Worm (Caenorhabditis elegans): ENCODE data around the gene M60.7.

Gene M60.7

ce11 chrX:8276333-8276732 is 15.4 kb upstream of the M60.7 start:
- no peak for TF ChIP-seq him-1 (tag; optimal IDR thresholded peaks at IDR 0.05)
- no peak for TF ChIP-seq W03F9.2 (tag; optimal IDR thresholded peaks at IDR 0.05)
- TF ChIP-seq dao-5 (tag; optimal IDR thresholded peaks at IDR 0.05), result no peak

- no peak for TF ChIP-seq him-1 (tag; optimal IDR thresholded peaks at IDR 0.05)
- TF ChIP-seq dao-5 (tag; optimal IDR thresholded peaks at IDR 0.05), result no peak
- TF ChIP-seq W03F9.2 (tag; optimal IDR thresholded peaks at IDR 0.05), result no peak
These were observed 13.9 kb upstream of the M60.7 start, which contains the start of gene ksr-1 for ce11 chrX:8274869-8275268. ksr-1 (plus strand) TSS chrX:8275169.

ce11 chrX:8273496-8273895 is 12.5 kb upstream of the M60.7 start:
- no peak for TF ChIP-seq W03F9.2 (tag; optimal IDR thresholded peaks at IDR 0.05)
- no peak for TF ChIP-seq dao-5 (tag; optimal IDR thresholded peaks at IDR 0.05)
- no peak for TF ChIP-seq him-1 (tag; optimal IDR thresholded peaks at IDR 0.05)

ce11 chrX:8270971-8271553 is 10.1 kb upstream of the M60.7 start, which contains the start of gene cutl-29:
cutl-29 (minus strand) TSS chrX:8271021.
- TF ChIP-seq him-1 (tag; optimal IDR thresholded peaks at IDR 0.05) (no peak), dao-5 (tag; optimal IDR thresholded peaks at IDR 0.05) (no peak), W03F9.2 (tag; optimal IDR thresholded peaks at IDR 0.05) (no peak)

- TF ChIP-seq him-1 (tag; optimal IDR thresholded peaks at IDR 0.05), result no peak
- no peak for TF ChIP-seq dao-5 (tag; optimal IDR thresholded peaks at IDR 0.05)
- no peak for TF ChIP-seq W03F9.2 (tag; optimal IDR thresholded peaks at IDR 0.05)
These were observed 7.1 kb upstream of the M60.7 start for ce11 chrX:8268083-8268482.

- TF ChIP-seq W03F9.2 (tag; optimal IDR thresholded peaks at IDR 0.05), result no peak
- no peak for TF ChIP-seq him-1 (tag; optimal IDR thresholded peaks at IDR 0.05)
- no peak for TF ChIP-seq dao-5 (tag; optimal IDR thresholded peaks at IDR 0.05)
These were observed 1.8 kb upstream of the M60.7 start for ce11 chrX:8262734-8263133.

- no peak for TF ChIP-seq dao-5 (tag; optimal IDR thresholded peaks at IDR 0.05)
These were observed 3.3 kb downstream of the M60.7 start for ce11 chrX:8257687-8258086.

ce11 chrX:8255433-8255832 is 5.5 kb downstream of the M60.7 start:
- no peak for TF ChIP-seq dao-5 (tag; optimal IDR thresholded peaks at IDR 0.05)
- TF ChIP-seq him-1 (tag; optimal IDR thresholded peaks at IDR 0.05), result no peak
- no peak for TF ChIP-seq W03F9.2 (tag; optimal IDR thresholded peaks at IDR 0.05)

- TF ChIP-seq W03F9.2 (tag; optimal IDR thresholded peaks at IDR 0.05) (no peak), him-1 (tag; optimal IDR thresholded peaks at IDR 0.05) (no peak), dao-5 (tag; optimal IDR thresholded peaks at IDR 0.05) (no peak)
These were observed 8.7 kb downstream of the M60.7 start, which contains the start of gene M60.6 for ce11 chrX:8252293-8252692. M60.6 (minus strand) TSS chrX:8252458.

ce11 chrX:8247088-8247487 is 13.9 kb downstream of the M60.7 start:
- TF ChIP-seq W03F9.2 (tag; optimal IDR thresholded peaks at IDR 0.05) (no peak), dao-5 (tag; optimal IDR thresholded peaks at IDR 0.05) (no peak), him-1 (tag; optimal IDR thresholded peaks at IDR 0.05) (no peak)

- TF ChIP-seq him-1 (tag; optimal IDR thresholded peaks at IDR 0.05) (no peak), dao-5 (tag; optimal IDR thresholded peaks at IDR 0.05) (no peak), W03F9.2 (tag; optimal IDR thresholded peaks at IDR 0.05) (no peak)
These were observed 14.8 kb downstream of the M60.7 start, which contains the start of gene kqt-2 for ce11 chrX:8246126-8246525. kqt-2 (minus strand) TSS chrX:8246369.

ce11 chrX:8243116-8243515 is 17.9 kb downstream of the M60.7 start:
- TF ChIP-seq dao-5 (tag; optimal IDR thresholded peaks at IDR 0.05) (no peak), him-1 (tag; optimal IDR thresholded peaks at IDR 0.05) (no peak), W03F9.2 (tag; optimal IDR thresholded peaks at IDR 0.05) (no peak)

ce11 chrX:8241906-8242305 is 19.1 kb downstream of the M60.7 start, which contains the start of gene endu-2:
endu-2 (plus strand) TSS chrX:8242301.
- TF ChIP-seq dao-5 (tag; optimal IDR thresholded peaks at IDR 0.05) (no peak), him-1 (tag; optimal IDR thresholded peaks at IDR 0.05) (no peak), W03F9.2 (tag; optimal IDR thresholded peaks at IDR 0.05) (no peak)

ce11 chrX:8238639-8239055 is 22.3 kb downstream of the M60.7 start:
- TF ChIP-seq dao-5 (tag; optimal IDR thresholded peaks at IDR 0.05) (no peak), W03F9.2 (tag; optimal IDR thresholded peaks at IDR 0.05) (no peak)

ce11 chrX:8236515-8236914 is 24.5 kb downstream of the M60.7 start:
- no peak for TF ChIP-seq dao-5 (tag; optimal IDR thresholded peaks at IDR 0.05)
- no peak for TF ChIP-seq him-1 (tag; optimal IDR thresholded peaks at IDR 0.05)
- no peak for TF ChIP-seq W03F9.2 (tag; optimal IDR thresholded peaks at IDR 0.05)

Measured in whole organism, L4/young adult.